Worm (Caenorhabditis elegans) whole organism, midembryonic: ENCODE results near the gene T12C9.7.

Source experiments
- T22C8.4 ChIP-seq: fragments of 200-800 bp; sonication (Bioruptor generic); IDR thresholded peaks from 2 replicates; pipeline ENCODE4 v1.3.6; 2022; ENCODE audit warnings: missing genetic modification characterization, missing compliant biosample characterization
- cog-1 ChIP-seq: sonication (generic microtip); optimal IDR thresholded peaks from 2 replicates; lab custom pipeline; 2016; ENCODE audit warnings: missing genetic modification characterization, missing compliant biosample characterization
- flt-1 ChIP-seq: fragments of 200-800 bp; sonication (Bioruptor generic); IDR thresholded peaks from 2 replicates; pipeline ENCODE4 v1.3.6; 2022; ENCODE audit warnings: missing genetic modification characterization, missing compliant biosample characterization
- klf-2 ChIP-seq: fragments of 200-800 bp; sonication (Bioruptor generic); conservative IDR thresholded peaks from 2 replicates; pipeline ENCODE4 v1.3.6; 2022; ENCODE audit warnings: missing genetic modification reagents, missing genetic modification characterization, missing compliant biosample characterization
- med-1 ChIP-seq: sonication (generic microtip); optimal IDR thresholded peaks from 2 replicates; lab custom pipeline; 2017; ENCODE audit warnings: missing genetic modification characterization, mild to moderate bottlenecking, missing compliant biosample characterization, antibody characterized with exemption, missing genetic modification reagents; ENCODE audit not compliant: insufficient read depth
- ref-1 ChIP-seq: fragments of 200-800 bp; sonication (Bioruptor generic); conservative IDR thresholded peaks from 2 replicates; pipeline ENCODE4 v1.3.6; 2022; ENCODE audit warnings: missing genetic modification reagents, missing genetic modification characterization, missing compliant biosample characterization
- tab-1 ChIP-seq: fragments of 200-800 bp; sonication (Bioruptor generic); IDR thresholded peaks from 2 replicates; pipeline ENCODE4 v1.3.6; 2022; ENCODE audit warnings: missing genetic modification characterization, missing compliant biosample characterization
- ztf-23 ChIP-seq: fragments of 200-800 bp; sonication (Bioruptor generic); IDR thresholded peaks from 2 replicates; pipeline ENCODE4 v1.3.6; 2022; ENCODE audit warnings: missing genetic modification reagents, missing genetic modification characterization, missing compliant biosample characterization
- ztf-29 ChIP-seq: fragments of 200-800 bp; sonication (Bioruptor generic); IDR thresholded peaks from 2 replicates; pipeline ENCODE4 v1.3.6; 2022; ENCODE audit warnings: missing genetic modification reagents, missing genetic modification characterization, missing compliant biosample characterization

The T12C9.7 gene

DNA sequence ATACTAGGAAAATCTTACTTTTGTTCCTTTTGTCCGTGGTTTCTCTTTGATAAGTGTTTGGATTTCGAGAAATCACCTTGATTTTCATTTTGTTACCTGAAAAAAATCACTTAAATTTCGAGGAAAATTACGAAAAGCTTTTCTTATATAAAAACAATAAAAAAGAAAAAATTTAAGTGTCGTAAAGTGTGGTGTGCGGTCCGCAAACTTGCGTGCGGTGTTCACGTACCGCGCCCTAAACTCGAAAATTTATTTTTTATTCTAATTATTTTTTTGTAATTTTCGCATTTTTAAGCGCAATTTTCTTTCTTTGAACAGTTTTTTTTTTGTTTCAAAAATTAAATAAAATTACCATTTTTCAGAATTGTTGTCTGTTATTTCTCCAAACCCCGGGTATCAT is 35.9 kb downstream of the T12C9.7 start, which contains the start of the genes dcaf-13 and toe-1:
dcaf-13 (minus strand) TSS at position 96 of the 400 bp plus-strand sequence.
toe-1 (plus strand) TSS at position 361 of the 400 bp plus-strand sequence.
- TF ChIP-seq ztf-23 (GFP tag; lab: Robert Waterston, UW) (no peak), ref-1 (no peak), med-1 (GFP tag; lab: Kevin White, UChicago) (no peak), ztf-29 (no peak), T22C8.4 (GFP tag; lab: Robert Waterston, UW) (no peak), cog-1 (tag; lab: Kevin White, UChicago) (no peak), tab-1 (GFP tag; lab: Robert Waterston, UW) (no peak), flt-1 (GFP tag; lab: Robert Waterston, UW) (no peak), klf-2 (GFP tag; lab: Robert Waterston, UW) (no peak)

DNA sequence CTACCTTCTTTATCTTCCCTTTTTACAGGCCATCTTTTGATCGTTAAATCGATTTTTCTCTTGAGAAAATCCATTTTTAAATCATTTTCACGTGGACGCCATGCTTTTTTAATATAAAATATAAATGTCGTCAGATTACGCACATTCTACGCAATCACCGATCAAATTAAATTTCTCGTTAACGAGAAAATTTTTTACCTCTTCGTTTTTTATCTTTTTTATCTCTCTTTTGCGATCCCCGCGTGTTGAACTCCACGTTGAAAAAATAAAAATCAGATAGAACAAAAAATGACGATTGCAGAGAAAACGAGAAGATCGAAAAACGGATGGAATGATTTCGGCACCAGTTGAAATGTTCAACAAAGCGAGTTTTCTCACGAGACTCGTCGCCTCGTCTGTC is 40.8 kb downstream of the T12C9.7 start, which contains the start of gene bpnt-1:
bpnt-1 (plus strand) TSS at position 301 of the 400 bp plus-strand sequence.
- no peak for TF ChIP-seq med-1 (GFP tag; lab: Kevin White, UChicago)
- no peak for TF ChIP-seq T22C8.4 (GFP tag; lab: Robert Waterston, UW)
- no peak for TF ChIP-seq ztf-29
- TF ChIP-seq klf-2 (GFP tag; lab: Robert Waterston, UW) = no peak
- TF ChIP-seq ztf-23 (GFP tag; lab: Robert Waterston, UW) = no peak

DNA sequence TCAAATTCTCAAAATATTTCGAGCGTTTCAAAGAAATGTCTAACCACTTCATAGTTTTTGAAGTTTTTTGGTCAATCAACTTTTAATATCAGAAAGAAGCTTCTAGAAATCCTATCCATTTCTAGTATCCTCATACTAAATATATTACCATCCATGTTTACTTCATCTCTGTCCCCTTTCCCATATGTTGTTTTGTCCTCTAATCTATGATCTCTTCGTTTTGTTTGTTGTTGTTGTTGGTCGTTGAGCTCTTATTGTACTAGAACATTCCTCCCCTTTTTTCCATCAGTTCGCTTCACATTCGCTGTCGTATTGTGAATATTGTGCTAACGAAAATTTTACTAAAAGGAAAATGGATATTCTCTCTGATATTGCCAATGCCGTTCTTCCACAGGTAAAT is 43.4 kb downstream of the T12C9.7 start, which contains the start of gene sod-5:
sod-5 (plus strand) TSS at position 301 of the 400 bp plus-strand sequence.
- TF ChIP-seq cog-1 (tag; lab: Kevin White, UChicago) (no peak), ref-1 (no peak), ztf-23 (GFP tag; lab: Robert Waterston, UW) (no peak), tab-1 (GFP tag; lab: Robert Waterston, UW) (no peak), ztf-29 (no peak), T22C8.4 (GFP tag; lab: Robert Waterston, UW) (no peak), med-1 (GFP tag; lab: Kevin White, UChicago) (no peak), flt-1 (GFP tag; lab: Robert Waterston, UW) (no peak), klf-2 (GFP tag; lab: Robert Waterston, UW) (no peak)

DNA sequence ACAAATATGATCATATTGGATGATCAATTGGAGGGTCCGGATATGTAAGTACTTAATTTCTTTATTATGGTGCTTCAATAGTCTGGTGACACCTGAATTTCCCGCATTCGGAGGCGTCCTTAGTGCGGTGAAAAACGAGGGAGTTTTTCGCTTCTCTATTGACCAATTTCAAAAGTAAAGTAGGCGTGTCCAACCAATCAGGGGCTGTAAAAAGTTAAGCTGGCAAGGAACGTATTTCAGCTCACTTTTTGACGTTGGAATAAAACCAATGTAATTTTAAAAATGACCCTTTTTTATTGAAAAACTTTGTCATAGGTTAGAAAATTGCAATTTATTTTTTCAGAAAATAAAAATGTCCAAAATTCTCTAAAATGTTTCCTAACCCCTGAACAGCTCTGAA is 51.1 kb downstream of the T12C9.7 start:
- TF ChIP-seq flt-1 (GFP tag; lab: Robert Waterston, UW) (no peak), cog-1 (tag; lab: Kevin White, UChicago) (no peak), T22C8.4 (GFP tag; lab: Robert Waterston, UW) (no peak), tab-1 (GFP tag; lab: Robert Waterston, UW) (no peak)
